Worm (Caenorhabditis elegans): Measurements from ENCODE around the gene T19C9.8.
"Not testable (repeated sequence)": the region's sequence is repeated elsewhere in the genome, so short reads cannot be mapped to it uniquely, and the experiment has no call there.

Gene T19C9.8

DNA sequence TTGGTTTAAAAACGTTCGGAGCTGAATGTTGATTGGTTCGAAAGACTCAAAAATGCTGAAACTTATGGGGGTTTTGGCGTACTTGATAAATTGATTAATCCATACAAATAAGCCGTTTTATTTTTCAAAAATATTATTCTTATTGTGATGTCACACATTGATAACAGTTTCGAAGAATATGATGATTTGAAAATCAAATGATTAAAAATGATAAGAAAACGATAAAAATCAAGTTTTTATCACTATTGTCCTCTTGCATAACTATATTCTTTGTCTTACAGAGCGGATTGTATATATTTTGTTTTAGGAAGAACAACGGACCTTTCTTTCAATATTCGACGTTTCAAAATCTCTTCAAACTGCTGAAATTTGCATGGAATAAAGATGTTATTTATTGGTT lies 4.1 kb downstream of the T19C9.8 start:
- TF ChIP-seq tab-1 (GFP tag; IDR thresholded peaks at IDR 0.05) (no peak), flt-1 (GFP tag; IDR thresholded peaks at IDR 0.05) (no peak), cog-1 (tag; optimal IDR thresholded peaks at IDR 0.05) (no peak), klf-2 (GFP tag; conservative IDR thresholded peaks at IDR 0.05) (no peak), ztf-29 (GFP tag; IDR thresholded peaks at IDR 0.05) (no peak), ref-1 (GFP tag; conservative IDR thresholded peaks at IDR 0.05) (no peak), ztf-23 (GFP tag; IDR thresholded peaks at IDR 0.05) (no peak), med-1 (GFP tag; optimal IDR thresholded peaks at IDR 0.05; ENCODE audit: insufficient read depth) (no peak), T22C8.4 (GFP tag; IDR thresholded peaks at IDR 0.05) (no peak)

DNA sequence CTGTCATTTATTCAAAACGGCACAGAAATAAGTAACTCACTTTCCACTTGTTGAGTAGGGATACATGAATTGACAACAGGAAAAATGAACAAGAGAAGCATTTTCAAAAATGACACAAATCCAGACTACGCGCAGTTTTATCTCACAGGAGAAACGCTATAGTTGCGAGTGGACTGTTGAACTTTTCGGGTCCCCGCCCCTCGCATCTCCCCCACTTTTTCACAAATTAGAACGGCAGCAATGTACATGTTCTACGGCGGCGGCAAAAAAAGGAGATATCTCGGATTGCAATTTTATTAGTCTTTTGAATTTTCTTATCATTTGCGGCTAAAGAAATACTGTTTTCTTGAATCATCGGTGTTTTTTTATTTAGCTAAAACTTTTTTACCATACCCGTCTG lies 6.5 kb downstream of the T19C9.8 start, which contains the start of gene clec-242:
TSS of gene clec-242 (minus strand) at position 101 of the 400 bp plus-strand sequence.
- TF ChIP-seq cog-1 (tag; optimal IDR thresholded peaks at IDR 0.05) (no peak), ref-1 (GFP tag; conservative IDR thresholded peaks at IDR 0.05) (no peak), ztf-23 (GFP tag; IDR thresholded peaks at IDR 0.05) (no peak)

DNA sequence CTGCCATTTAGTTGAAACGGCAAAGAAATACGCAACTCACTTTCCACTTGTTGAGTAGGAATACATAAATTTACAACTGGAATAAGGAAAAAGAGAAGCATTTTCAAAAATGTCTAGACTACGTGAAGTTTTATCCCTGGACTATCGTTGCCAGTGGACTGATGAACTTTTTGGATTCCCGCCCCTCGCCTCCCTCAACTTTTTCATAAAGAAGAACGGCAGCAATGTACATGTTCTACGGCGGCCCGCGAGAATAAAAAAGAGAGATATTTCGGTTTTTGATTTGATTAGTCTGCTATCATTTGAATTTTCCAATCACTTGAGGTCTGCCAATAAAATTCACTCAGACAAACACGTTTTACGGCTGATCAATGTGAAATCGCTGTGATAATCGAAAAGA lies 10.0 kb downstream of the T19C9.8 start, which contains the start of gene clec-243:
TSS of gene clec-243 (minus strand) at position 101 of the 400 bp plus-strand sequence.
- TF ChIP-seq klf-2 (GFP tag; conservative IDR thresholded peaks at IDR 0.05) = no peak
- TF ChIP-seq ref-1 (GFP tag; conservative IDR thresholded peaks at IDR 0.05) = no peak
- TF ChIP-seq med-1 (GFP tag; optimal IDR thresholded peaks at IDR 0.05; ENCODE audit: insufficient read depth) = no peak
- no peak for TF ChIP-seq tab-1 (GFP tag; IDR thresholded peaks at IDR 0.05)
- TF ChIP-seq cog-1 (tag; optimal IDR thresholded peaks at IDR 0.05) = no peak
- TF ChIP-seq T22C8.4 (GFP tag; IDR thresholded peaks at IDR 0.05) = no peak
- TF ChIP-seq flt-1 (GFP tag; IDR thresholded peaks at IDR 0.05) = no peak
- TF ChIP-seq ztf-23 (GFP tag; IDR thresholded peaks at IDR 0.05) = no peak
- no peak for TF ChIP-seq ztf-29 (GFP tag; IDR thresholded peaks at IDR 0.05)

DNA sequence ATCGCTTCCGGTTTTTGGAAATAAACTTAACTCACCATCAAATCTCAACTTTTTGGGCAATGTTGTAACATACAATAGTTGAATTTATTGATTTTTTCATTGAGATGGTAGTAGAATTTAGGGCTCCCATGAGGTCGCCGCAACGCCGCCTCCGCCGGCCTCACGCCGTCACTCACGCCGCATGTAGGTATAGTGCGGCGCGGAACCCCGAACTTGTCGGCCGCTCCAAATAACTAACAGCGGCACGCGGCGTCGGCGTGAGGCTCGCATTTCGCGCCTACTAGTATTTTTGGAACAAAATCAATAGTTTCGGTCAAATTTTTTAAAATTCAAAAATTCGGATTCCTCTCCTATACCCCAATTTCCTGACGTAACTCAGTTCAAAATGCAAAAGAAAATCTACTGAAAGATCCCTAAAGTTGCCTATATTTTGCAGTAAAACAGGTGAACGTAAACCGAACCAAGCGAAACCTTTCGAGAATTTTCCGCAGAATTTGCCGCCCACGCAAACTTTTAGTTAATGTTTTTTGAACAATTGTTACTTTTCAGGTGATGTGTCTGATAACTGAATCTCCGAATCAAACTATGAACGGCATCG lies 12.6 kb downstream of the T19C9.8 start, which contains the start of gene Y61B8A.6:
TSS of gene Y61B8A.6 (plus strand) at position 548 of the 598 bp plus-strand sequence.
- TF ChIP-seq tab-1 (GFP tag; IDR thresholded peaks at IDR 0.05) = no peak
- 0 out of 2 replicates have a peak, but pooled peaks have one; percentile 9 for TF ChIP-seq T22C8.4 (GFP tag; IDR thresholded peaks at IDR 0.05)

DNA sequence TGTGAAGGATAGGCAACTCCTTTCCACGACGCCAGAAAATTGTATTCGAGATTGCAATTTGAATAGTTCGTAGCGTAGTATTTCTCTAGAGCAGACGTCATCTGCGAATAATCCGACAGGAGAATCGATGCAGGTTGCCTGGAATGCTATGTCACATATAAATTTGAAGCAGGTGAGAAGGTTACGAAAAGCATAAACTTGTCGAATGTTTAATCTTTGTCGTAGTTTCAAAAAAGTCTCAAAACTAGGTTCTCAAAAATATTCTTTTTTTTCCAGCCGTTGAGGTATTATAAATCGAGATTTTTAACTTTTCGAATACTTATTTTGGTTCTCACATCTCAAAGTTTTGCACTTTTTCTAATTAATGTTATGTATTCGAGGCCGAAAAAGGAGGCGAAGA lies 16.1 kb downstream of the T19C9.8 start, which contains the start of gene srh-116:
TSS of gene srh-116 (minus strand) at position 101 of the 400 bp plus-strand sequence.
- TF ChIP-seq T22C8.4 (GFP tag; IDR thresholded peaks at IDR 0.05); med-1 (GFP tag; optimal IDR thresholded peaks at IDR 0.05; ENCODE audit: insufficient read depth); flt-1 (GFP tag; IDR thresholded peaks at IDR 0.05): not testable (repeated sequence)

DNA sequence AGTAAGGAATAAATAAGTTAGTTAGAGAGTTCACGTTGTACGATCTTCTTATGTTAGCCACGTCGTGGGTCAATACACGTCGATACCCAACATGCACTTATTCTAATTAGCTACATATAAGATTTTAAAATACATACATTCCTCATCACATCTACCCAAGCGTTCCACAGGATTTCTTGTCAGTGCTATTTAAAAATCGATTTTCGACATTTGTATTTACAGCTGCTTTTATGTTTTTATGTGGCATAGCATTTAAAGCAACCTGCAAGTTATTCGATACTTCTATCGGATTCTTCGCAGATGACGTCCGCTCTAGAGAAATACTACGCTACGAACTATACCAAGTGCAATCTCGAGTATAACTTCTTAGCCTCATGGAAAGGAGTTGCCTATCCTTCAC lies 16.6 kb downstream of the T19C9.8 start, which contains the start of gene srh-115:
TSS of gene srh-115 (plus strand) at position 301 of the 400 bp plus-strand sequence.
- no peak for TF ChIP-seq tab-1 (GFP tag; IDR thresholded peaks at IDR 0.05)
- TF ChIP-seq ztf-23 (GFP tag; IDR thresholded peaks at IDR 0.05) = no peak
- no peak for TF ChIP-seq klf-2 (GFP tag; conservative IDR thresholded peaks at IDR 0.05)
- TF ChIP-seq flt-1 (GFP tag; IDR thresholded peaks at IDR 0.05) = no peak
- TF ChIP-seq med-1 (GFP tag; optimal IDR thresholded peaks at IDR 0.05; ENCODE audit: insufficient read depth) = no peak
- TF ChIP-seq ztf-29 (GFP tag; IDR thresholded peaks at IDR 0.05) = no peak
- no peak for TF ChIP-seq cog-1 (tag; optimal IDR thresholded peaks at IDR 0.05)
- no peak for TF ChIP-seq ref-1 (GFP tag; conservative IDR thresholded peaks at IDR 0.05)
- no peak for TF ChIP-seq T22C8.4 (GFP tag; IDR thresholded peaks at IDR 0.05)

DNA sequence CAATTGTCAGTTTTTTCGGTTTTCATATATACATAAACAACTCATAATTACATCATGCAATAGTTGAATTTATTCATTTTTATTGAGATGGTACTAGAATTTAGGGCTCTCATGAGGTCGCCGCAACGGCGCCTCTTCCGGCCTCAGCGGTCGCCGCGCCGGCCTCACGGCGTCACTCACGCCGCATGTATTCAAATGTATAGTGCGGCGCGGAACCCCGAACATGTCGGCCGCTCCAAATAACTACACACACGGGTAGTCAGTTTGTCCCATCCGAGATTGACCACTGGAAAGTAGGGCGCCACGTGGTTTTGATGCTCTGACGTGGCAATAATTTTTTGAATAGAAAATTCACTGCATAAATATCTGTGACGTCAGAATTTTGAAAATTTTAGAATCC lies 18.7 kb downstream of the T19C9.8 start:
- TF ChIP-seq tab-1 (GFP tag; IDR thresholded peaks at IDR 0.05) (no peak), klf-2 (GFP tag; conservative IDR thresholded peaks at IDR 0.05) (no peak)

DNA sequence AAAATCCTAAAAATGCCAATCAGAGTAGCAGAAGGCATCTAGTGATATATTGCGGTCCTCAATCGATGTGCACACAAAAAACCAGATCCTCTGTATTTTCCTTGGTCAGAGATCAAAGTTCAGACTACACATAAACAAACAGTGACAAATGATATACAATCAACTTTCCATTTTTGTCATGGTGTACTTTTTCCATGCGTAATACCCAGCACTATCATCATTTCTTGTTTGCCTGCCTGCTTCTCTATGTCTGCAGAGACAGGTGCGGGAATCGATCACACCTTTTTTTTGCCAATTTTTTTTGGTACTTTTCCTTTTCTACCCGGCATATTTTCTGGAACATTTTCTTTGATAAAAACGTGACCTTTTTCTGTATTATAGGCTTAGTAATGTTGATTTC lies 19.3 kb downstream of the T19C9.8 start:
- TF ChIP-seq ztf-23 (GFP tag; IDR thresholded peaks at IDR 0.05) = no peak
- no peak for TF ChIP-seq ztf-29 (GFP tag; IDR thresholded peaks at IDR 0.05)
- TF ChIP-seq T22C8.4 (GFP tag; IDR thresholded peaks at IDR 0.05) = no peak
- TF ChIP-seq flt-1 (GFP tag; IDR thresholded peaks at IDR 0.05) = no peak
- TF ChIP-seq klf-2 (GFP tag; conservative IDR thresholded peaks at IDR 0.05) = no peak
- TF ChIP-seq med-1 (GFP tag; optimal IDR thresholded peaks at IDR 0.05; ENCODE audit: insufficient read depth) = no peak
- TF ChIP-seq tab-1 (GFP tag; IDR thresholded peaks at IDR 0.05) = no peak
- TF ChIP-seq ref-1 (GFP tag; conservative IDR thresholded peaks at IDR 0.05) = no peak
- no peak for TF ChIP-seq cog-1 (tag; optimal IDR thresholded peaks at IDR 0.05)

DNA sequence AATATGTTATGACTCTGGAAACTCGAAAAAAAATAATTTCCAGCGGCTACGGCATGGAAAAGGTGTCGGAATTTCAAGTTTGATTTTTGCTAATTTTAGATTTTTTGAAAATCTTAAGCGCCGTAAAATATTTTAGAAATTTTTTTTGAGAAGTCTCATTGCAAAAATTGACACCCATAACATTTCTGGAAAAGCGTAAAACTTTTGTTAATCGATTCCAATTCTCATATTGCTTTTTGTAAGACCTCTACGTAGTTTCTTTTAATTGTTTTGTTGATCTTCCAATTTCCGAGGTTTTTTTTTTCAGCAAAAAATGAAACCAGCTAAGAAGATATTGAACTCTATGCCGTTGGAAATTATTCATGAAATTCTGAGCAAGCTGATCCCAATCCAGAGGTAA lies 20.0 kb downstream of the T19C9.8 start, which contains the start of gene fbxa-85:
TSS of gene fbxa-85 (plus strand) at position 301 of the 400 bp plus-strand sequence.
- no peak for TF ChIP-seq flt-1 (GFP tag; IDR thresholded peaks at IDR 0.05)
- no peak for TF ChIP-seq T22C8.4 (GFP tag; IDR thresholded peaks at IDR 0.05)
- TF ChIP-seq tab-1 (GFP tag; IDR thresholded peaks at IDR 0.05) = no peak

DNA sequence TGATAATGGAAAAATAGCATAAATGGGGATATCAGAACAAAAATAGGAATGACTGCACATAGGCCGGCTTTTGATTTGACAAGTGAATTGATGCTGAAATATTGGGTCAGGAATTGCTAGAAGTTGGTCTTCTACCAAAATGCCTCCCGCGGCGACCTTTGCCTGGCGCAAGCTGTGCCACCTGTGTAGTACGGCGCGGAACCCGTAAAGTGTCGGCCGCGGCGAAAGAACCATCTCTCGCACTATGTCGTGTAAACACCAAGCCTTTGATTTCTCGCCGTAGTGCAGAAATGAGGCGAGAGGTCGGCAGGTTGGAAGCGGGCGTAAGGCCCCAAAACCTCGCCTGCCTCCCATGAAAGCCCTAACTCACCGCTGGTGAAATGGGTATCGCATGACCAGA lies 22.5 kb downstream of the T19C9.8 start:
- TF ChIP-seq cog-1 (tag; optimal IDR thresholded peaks at IDR 0.05) (no peak), ref-1 (GFP tag; conservative IDR thresholded peaks at IDR 0.05) (no peak), ztf-23 (GFP tag; IDR thresholded peaks at IDR 0.05) (no peak), med-1 (GFP tag; optimal IDR thresholded peaks at IDR 0.05; ENCODE audit: insufficient read depth) (no peak), flt-1 (GFP tag; IDR thresholded peaks at IDR 0.05) (no peak), klf-2 (GFP tag; conservative IDR thresholded peaks at IDR 0.05) (no peak), T22C8.4 (GFP tag; IDR thresholded peaks at IDR 0.05) (no peak), tab-1 (GFP tag; IDR thresholded peaks at IDR 0.05) (no peak), ztf-29 (GFP tag; IDR thresholded peaks at IDR 0.05) (no peak)

DNA sequence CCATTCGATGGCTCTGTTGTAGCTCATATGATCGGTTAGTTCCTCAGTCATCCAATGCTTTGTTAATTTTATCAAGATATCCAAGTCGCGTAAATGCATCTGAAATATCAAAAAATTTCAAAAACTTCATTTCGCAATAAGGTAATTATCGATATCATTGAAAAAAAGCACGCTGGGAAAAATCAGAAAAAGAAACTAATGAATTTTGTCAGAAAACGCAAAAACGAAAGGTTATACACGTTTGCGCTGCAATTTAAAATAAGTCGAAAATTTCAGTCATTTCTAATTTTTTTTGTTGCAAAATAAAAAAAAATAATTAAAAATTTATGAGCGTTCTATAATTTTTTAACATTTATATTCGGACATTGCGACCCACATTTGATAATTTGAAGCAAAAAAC lies 26.0 kb downstream of the T19C9.8 start, which contains the start of gene K10G4.3:
TSS of gene K10G4.3 (minus strand) at position 101 of the 400 bp plus-strand sequence.
- TF ChIP-seq ref-1 (GFP tag; conservative IDR thresholded peaks at IDR 0.05); flt-1 (GFP tag; IDR thresholded peaks at IDR 0.05); T22C8.4 (GFP tag; IDR thresholded peaks at IDR 0.05): not testable (repeated sequence)
